Worm (Caenorhabditis elegans): Measurements from ENCODE around the gene sod-4.
A peak's percentile ranks its signal among the peaks of the same experiment; 100 is the strongest.

Gene sod-4

DNA sequence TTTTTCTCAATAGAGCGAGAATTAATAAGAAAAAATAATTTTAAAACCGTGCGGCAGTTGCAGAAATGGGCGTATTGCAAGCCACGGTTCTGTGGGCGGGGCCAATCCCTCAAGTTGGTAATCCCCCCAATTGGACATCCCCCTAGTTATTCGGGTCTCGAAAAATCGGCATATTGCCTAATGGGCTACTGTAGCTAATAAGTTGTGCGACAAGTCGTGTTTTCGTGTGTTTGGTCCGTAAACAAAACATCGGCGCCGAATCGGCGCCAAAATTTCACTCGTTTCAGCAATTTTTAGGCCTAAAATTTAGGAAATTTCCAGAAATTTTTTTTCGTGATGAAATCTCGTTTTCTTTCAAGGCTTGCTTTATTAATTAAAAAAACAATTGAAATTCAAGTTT is 4.2 kb upstream of the sod-4 start (continued):
- peak; percentile 22 for TF ChIP-seq ztf-18 (tag; optimal IDR thresholded peaks at IDR 0.05)
- peak; percentile 89 for TF ChIP-seq D2030.7 (GFP tag; IDR thresholded peaks at IDR 0.05)
- TF ChIP-seq unc-62 (GFP tag; optimal IDR thresholded peaks at IDR 0.05), result no peak
- no peak for TF ChIP-seq mxl-1 (tag; optimal IDR thresholded peaks at IDR 0.05)
- TF ChIP-seq egl-44 (GFP tag; IDR thresholded peaks at IDR 0.05), result no peak
- peak; percentile 35 for TF ChIP-seq snpc-3.4 (tag; optimal IDR thresholded peaks at IDR 0.05)
- TF ChIP-seq lag-1 (GFP tag; IDR thresholded peaks at IDR 0.05), result no peak
- TF ChIP-seq gei-17 (GFP tag; optimal IDR thresholded peaks at IDR 0.05), result no peak
- TF ChIP-seq F22D6.2 (tag; optimal IDR thresholded peaks at IDR 0.05), result no peak
- TF ChIP-seq ztf-25 (GFP tag; IDR thresholded peaks at IDR 0.05), result no peak
- no peak for TF ChIP-seq ceh-27 (GFP tag; optimal IDR thresholded peaks at IDR 0.05)
- TF ChIP-seq hlh-26 (GFP tag; conservative IDR thresholded peaks at IDR 0.05), result no peak
- no peak for TF ChIP-seq ztf-6 (GFP tag; IDR thresholded peaks at IDR 0.05)
- no peak for TF ChIP-seq hmg-20 (GFP tag; IDR thresholded peaks at IDR 0.05)
- TF ChIP-seq lin-26 (GFP tag; IDR thresholded peaks at IDR 0.05), result 0 out of 2 replicates have a peak, but pooled peaks have one; percentile 50
- TF ChIP-seq B0336.3 (GFP tag; IDR thresholded peaks at IDR 0.05), result no peak
- no peak for TF ChIP-seq F10E7.11 (tag; optimal IDR thresholded peaks at IDR 0.05)
- TF ChIP-seq him-1 (tag; optimal IDR thresholded peaks at IDR 0.05), result no peak
- no peak for TF ChIP-seq F57A8.1 (GFP tag; optimal IDR thresholded peaks at IDR 0.05)
- TF ChIP-seq lin-35 (GFP tag; optimal IDR thresholded peaks at IDR 0.05), result no peak
- no peak for TF ChIP-seq cebp-2 (GFP tag; IDR thresholded peaks at IDR 0.05)
- TF ChIP-seq ceh-91 (GFP tag; IDR thresholded peaks at IDR 0.05), result peak; percentile 91
- no peak for TF ChIP-seq ceh-40 (GFP tag; IDR thresholded peaks at IDR 0.05)
- peak; percentile 82 for TF ChIP-seq efl-1 (GFP tag; optimal IDR thresholded peaks at IDR 0.05)
- no peak for TF ChIP-seq F57C9.4 (tag; optimal IDR thresholded peaks at IDR 0.05)
- TF ChIP-seq tlf-1 (GFP tag; optimal IDR thresholded peaks at IDR 0.05), result no peak
- no peak for TF ChIP-seq akir-1 (GFP tag; optimal IDR thresholded peaks at IDR 0.05)
- TF ChIP-seq madf-8 (GFP tag; conservative IDR thresholded peaks at IDR 0.05), result peak; percentile 92
- TF ChIP-seq chd-7 (tag; optimal IDR thresholded peaks at IDR 0.05), result no peak
- no peak for TF ChIP-seq F52B5.7 (tag; optimal IDR thresholded peaks at IDR 0.05)
- TF ChIP-seq xnd-1 (tag; optimal IDR thresholded peaks at IDR 0.05), result peak; percentile 89
- TF ChIP-seq cebp-1 (GFP tag; IDR thresholded peaks at IDR 0.05), result no peak
- TF ChIP-seq cebp-1 (tag; optimal IDR thresholded peaks at IDR 0.05), result no peak
- no peak for TF ChIP-seq snpc-1.1 (tag; optimal IDR thresholded peaks at IDR 0.05; ENCODE audit: insufficient read depth)
- no peak for TF ChIP-seq lir-1 (GFP tag; conservative IDR thresholded peaks at IDR 0.05)
- TF ChIP-seq madf-6 (GFP tag; IDR thresholded peaks at IDR 0.05), result peak; percentile 95
- TF ChIP-seq sea-2 (GFP tag; IDR thresholded peaks at IDR 0.05), result no peak
- no peak for TF ChIP-seq attf-5 (GFP tag; optimal IDR thresholded peaks at IDR 0.05)
- peak; percentile 25 for TF ChIP-seq lin-54 (GFP tag; optimal IDR thresholded peaks at IDR 0.05)
- TF ChIP-seq aptf-2 (GFP tag; conservative IDR thresholded peaks at IDR 0.05), result no peak
- TF ChIP-seq ama-1 (optimal IDR thresholded peaks at IDR 0.05), result no peak
- TF ChIP-seq ama-1 (GFP tag; optimal IDR thresholded peaks at IDR 0.05), result no peak
- 0 out of 2 replicates have a peak, but pooled peaks have one; percentile 46 for TF ChIP-seq B0019.2 (GFP tag; conservative IDR thresholded peaks at IDR 0.05)
- peak; percentile 71 for TF ChIP-seq F33H1.4 (GFP tag; IDR thresholded peaks at IDR 0.05)
- TF ChIP-seq nhr-179 (tag; optimal IDR thresholded peaks at IDR 0.05), result no peak
- TF ChIP-seq nfyb-1 (GFP tag; IDR thresholded peaks at IDR 0.05), result 0 out of 2 replicates have a peak, but pooled peaks have one; percentile 55
- TF ChIP-seq F37B4.10 (GFP tag; IDR thresholded peaks at IDR 0.05), result no peak
- TF ChIP-seq Y56A3A.18 (GFP tag; IDR thresholded peaks at IDR 0.05), result no peak

Measured in whole organism, young adult.